Fruit fly (Drosophila melanogaster): Measurements from ENCODE around the gene Hsp27.

Hsp27 gene

DNA sequence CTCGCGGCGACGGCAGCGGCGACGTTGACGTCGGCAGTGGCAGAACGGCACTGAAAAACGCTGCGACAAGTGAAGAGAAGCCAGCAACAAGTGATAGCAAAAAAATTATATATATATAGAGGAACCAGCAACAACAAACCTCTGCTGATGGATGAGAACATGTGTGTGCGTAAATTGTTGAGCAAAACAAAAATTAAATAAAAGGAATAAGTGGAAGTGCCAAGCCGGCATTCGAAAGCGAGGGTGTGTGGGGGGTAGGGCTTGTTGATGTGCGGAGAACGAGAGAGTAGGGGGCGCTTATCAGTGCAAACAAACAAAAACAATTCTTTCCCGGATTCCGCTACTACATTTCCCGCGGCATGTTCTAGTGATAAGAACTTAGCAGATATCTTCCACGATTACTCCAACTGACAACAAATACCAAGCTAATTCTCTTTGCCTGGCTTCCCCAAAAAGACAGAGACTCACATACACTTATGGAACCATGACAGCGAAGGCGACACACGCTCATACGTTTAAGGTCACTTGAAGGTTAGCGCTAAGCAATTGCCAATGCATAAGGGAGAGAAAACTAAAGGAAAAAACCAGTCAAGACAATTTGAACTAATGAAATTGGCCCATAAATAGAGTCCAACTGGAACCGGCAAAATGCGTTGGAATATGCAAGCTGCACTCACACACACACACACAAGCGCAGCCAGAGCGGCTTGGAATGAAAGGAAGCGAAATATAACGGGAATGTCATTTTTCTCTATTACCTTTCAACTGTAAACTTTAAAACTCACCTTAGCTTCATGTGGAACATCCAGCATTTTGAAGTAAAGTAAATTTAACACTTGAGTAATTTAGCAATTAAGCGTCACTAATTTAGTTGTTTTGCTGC, 25.8 kb upstream of the Hsp27 start (continued):
- no peak for TF ChIP-seq YL-1 (GFP tag; optimal IDR thresholded peaks at IDR 0.05)
- peak; percentile 74 for TF ChIP-seq Hey (tag; optimal IDR thresholded peaks at IDR 0.05)
- TF ChIP-seq sob (GFP tag; IDR thresholded peaks at IDR 0.05): no peak
- TF ChIP-seq rib (GFP tag; IDR thresholded peaks at IDR 0.05): 0 out of 2 replicates have a peak, but pooled peaks have one; percentile 28
- no peak for TF ChIP-seq pan (optimal IDR thresholded peaks at IDR 0.05)
- no peak for TF ChIP-seq pan (GFP tag; optimal IDR thresholded peaks at IDR 0.05 in 1 of 2, IDR thresholded peaks at IDR 0.05 in 1 of 2)
- TF ChIP-seq HHEX (GFP tag; optimal IDR thresholded peaks at IDR 0.05): no peak
- TF ChIP-seq Opbp (GFP tag; IDR thresholded peaks at IDR 0.05; ENCODE audit: partially characterized antibody): no peak
- no peak for TF ChIP-seq CG1603 (tag; optimal IDR thresholded peaks at IDR 0.05)
- TF ChIP-seq wdn (GFP tag; IDR thresholded peaks at IDR 0.05): no peak
- TF ChIP-seq Taf1 (GFP tag; IDR thresholded peaks at IDR 0.05): no peak
- no peak for TF ChIP-seq abd-A (tag; optimal IDR thresholded peaks at IDR 0.05)
- TF ChIP-seq zfh2 (GFP tag; optimal IDR thresholded peaks at IDR 0.05): no peak
- no peak for TF ChIP-seq chm (GFP tag; IDR thresholded peaks at IDR 0.05)
- TF ChIP-seq slbo (GFP tag; IDR thresholded peaks at IDR 0.05): no peak
- TF ChIP-seq BtbVII (GFP tag; optimal IDR thresholded peaks at IDR 0.05): no peak
- TF ChIP-seq sens-2 (GFP tag; IDR thresholded peaks at IDR 0.05): no peak
- no peak for TF ChIP-seq CG43689 (GFP tag; IDR thresholded peaks at IDR 0.05)
- TF ChIP-seq Nf-YC (tag; optimal IDR thresholded peaks at IDR 0.05): no peak
- TF ChIP-seq Adf1 (GFP tag; IDR thresholded peaks at IDR 0.05): peak; percentile 92
- no peak for TF ChIP-seq tgo (GFP tag; IDR thresholded peaks at IDR 0.05)
- no peak for TF ChIP-seq Doc3 (GFP tag; IDR thresholded peaks at IDR 0.05; ENCODE audit: partially characterized antibody)
- peak; percentile 12 for TF ChIP-seq lab (GFP tag; optimal IDR thresholded peaks at IDR 0.05)
- no peak for TF ChIP-seq CG18764 (GFP tag; optimal IDR thresholded peaks at IDR 0.05)
- no peak for TF ChIP-seq Stat92E (GFP tag; optimal IDR thresholded peaks at IDR 0.05)
- TF ChIP-seq sens (GFP tag): no peak
- TF ChIP-seq nau (GFP tag; optimal IDR thresholded peaks at IDR 0.05): no peak
- no peak for TF ChIP-seq Poxn (GFP tag; IDR thresholded peaks at IDR 0.05)
- no peak for TF ChIP-seq nmo (GFP tag; optimal IDR thresholded peaks at IDR 0.05)
- no peak for TF ChIP-seq CG8290 (GFP tag; optimal IDR thresholded peaks at IDR 0.05)
- no peak for TF ChIP-seq CG8290 (tag; optimal IDR thresholded peaks at IDR 0.05)
- TF ChIP-seq usp (GFP tag; optimal IDR thresholded peaks at IDR 0.05): no peak
- TF ChIP-seq NC2α (GFP tag; optimal IDR thresholded peaks at IDR 0.05): no peak
- TF ChIP-seq CG11695 (GFP tag; IDR thresholded peaks at IDR 0.05): no peak
- no peak for TF ChIP-seq CG4854 (GFP tag; optimal IDR thresholded peaks at IDR 0.05)
- no peak for TF ChIP-seq CG12155 (GFP tag; optimal IDR thresholded peaks at IDR 0.05)
- TF ChIP-seq CG3838 (GFP tag; optimal IDR thresholded peaks at IDR 0.05): no peak
- TF ChIP-seq da (GFP tag; optimal IDR thresholded peaks at IDR 0.05): no peak
- TF ChIP-seq sima (GFP tag; optimal IDR thresholded peaks at IDR 0.05): no peak
- TF ChIP-seq Dfd (GFP tag; optimal IDR thresholded peaks at IDR 0.05): no peak
- no peak for TF ChIP-seq fu2 (GFP tag; optimal IDR thresholded peaks at IDR 0.05)
- no peak for TF ChIP-seq CG4282 (GFP tag; optimal IDR thresholded peaks at IDR 0.05)
- TF ChIP-seq Xrp1 (GFP tag; IDR thresholded peaks at IDR 0.05): no peak
- no peak for TF ChIP-seq ems (GFP tag; optimal IDR thresholded peaks at IDR 0.05)
- no peak for TF ChIP-seq CG13123 (GFP tag; optimal IDR thresholded peaks at IDR 0.05)
- no peak for TF ChIP-seq Atf6 (GFP tag; IDR thresholded peaks at IDR 0.05)
- no peak for TF ChIP-seq Dek (tag; optimal IDR thresholded peaks at IDR 0.05)
- TF ChIP-seq CG9817 (tag; optimal IDR thresholded peaks at IDR 0.05): no peak
- TF ChIP-seq CG31441 (GFP tag; IDR thresholded peaks at IDR 0.05): no peak
- no peak for TF ChIP-seq CG34224 (GFP tag; IDR thresholded peaks at IDR 0.05; ENCODE audit: partially characterized antibody)
- TF ChIP-seq Dp (GFP tag; optimal IDR thresholded peaks at IDR 0.05): no peak
- no peak for TF ChIP-seq br (optimal IDR thresholded peaks at IDR 0.05)
